Fruit fly (Drosophila melanogaster) whole organism, embryonic: ENCODE measurements around the gene Ssadh.

ENCODE experiments used
- CG10209 ChIP-seq: fragments of 200-800 bp; sonication (Bioruptor generic); optimal IDR thresholded peaks from 3 replicates; lab custom pipeline; 2017; ENCODE audit warnings: missing biosample characterization, mild to moderate bottlenecking, missing genetic modification characterization, missing genetic modification reagents
- CG16779 ChIP-seq: fragments of 200-800 bp; sonication (Bioruptor generic); IDR thresholded peaks from 2 replicates; pipeline ENCODE4 v1.3.6; 2022; ENCODE audit warnings: missing biosample characterization, missing genetic modification characterization
- CG16815 ChIP-seq: fragments of 200-800 bp; sonication (Bioruptor generic); optimal IDR thresholded peaks from 3 replicates; lab custom pipeline; 2017; ENCODE audit warnings: missing biosample characterization, mild to moderate bottlenecking, missing genetic modification characterization
- CG4282 ChIP-seq: fragments of 200-800 bp; sonication (Bioruptor generic); optimal IDR thresholded peaks from 2 replicates; lab custom pipeline; 2016; ENCODE audit warnings: missing biosample characterization, missing genetic modification characterization
- Nf-YA ChIP-seq: fragments of 200-800 bp; sonication (Bioruptor generic); IDR thresholded peaks from 2 replicates; pipeline ENCODE4 v1.3.6; 2022; ENCODE audit warnings: missing biosample characterization, missing genetic modification characterization
- Trl ChIP-seq, 3 experiments: fragments of >200 bp in 2 of 3; fragments of 200-800 bp in 1 of 3; sonication (Bioruptor generic) in 1 of 3; optimal IDR thresholded peaks; 2 replicates in 1 of 3; 3 replicates in 2 of 3; lab custom pipeline; 2016 to 2017; ENCODE audit warnings: missing biosample characterization in 1 of 3, missing genetic modification characterization in 1 of 3
- ash1 ChIP-seq: fragments of 200-800 bp; sonication (Bioruptor generic); optimal IDR thresholded peaks from 2 replicates; lab custom pipeline; 2018; ENCODE audit warnings: missing biosample characterization, mild to moderate bottlenecking, missing genetic modification characterization
- cad ChIP-seq: fragments of >200 bp; optimal IDR thresholded peaks from 2 replicates; lab custom pipeline; 2017; ENCODE audit warnings: missing biosample characterization, missing genetic modification characterization
- mam ChIP-seq: fragments of 200-800 bp; sonication (Bioruptor generic); optimal IDR thresholded peaks from 3 replicates; lab custom pipeline; 2016; ENCODE audit warnings: missing biosample characterization, missing genetic modification characterization
- psq ChIP-seq: fragments of 200-800 bp; sonication (Bioruptor generic); optimal IDR thresholded peaks from 2 replicates; lab custom pipeline; 2017; ENCODE audit warnings: missing biosample characterization, missing genetic modification characterization
- sr ChIP-seq: fragments of 200-800 bp; sonication (Bioruptor generic); IDR thresholded peaks from 3 replicates; pipeline ENCODE4 v1.3.6; 2022; ENCODE audit warnings: missing biosample characterization, missing genetic modification characterization
- tio ChIP-seq: fragments of 200-800 bp; sonication (Bioruptor generic); optimal IDR thresholded peaks from 2 replicates; lab custom pipeline; 2017; ENCODE audit warnings: missing biosample characterization, missing genetic modification characterization, inconsistent platforms
- ttk ChIP-seq: fragments of 200-800 bp; sonication (Bioruptor generic); IDR thresholded peaks from 2 replicates; pipeline ENCODE4 v2.1.2; 2022; ENCODE audit warnings: missing biosample characterization, missing genetic modification characterization

- TF ChIP-seq tio (GFP tag; lab: Kevin White, UChicago) (no peak), CG16815 (GFP tag; lab: Kevin White, UChicago) (no peak), CG16779 (GFP tag; lab: Robert Waterston, UW) (no peak), cad (peak; percentile 66), mam (GFP tag; lab: Kevin White, UChicago) (no peak), Nf-YA (GFP tag; lab: Robert Waterston, UW) (no peak), psq (no peak), CG10209 (GFP tag; lab: Kevin White, UChicago) (no peak), ash1 (GFP tag; lab: Kevin White, UChicago) (no peak), CG4282 (GFP tag; lab: Kevin White, UChicago) (no peak), ttk (GFP tag; lab: Robert Waterston, UW) (no peak), sr (GFP tag; lab: Robert Waterston, UW) (peak; percentile 97), Trl (optimal IDR thresholded peaks at IDR 0.05; lab: Kevin White, UChicago) (no peak), Trl (GFP tag; optimal IDR thresholded peaks at IDR 0.05; lab: Kevin White, UChicago) (peak; percentile 51)
Measured at dm6 chr3R:25647577-25648257, 21.0 kb upstream of the Ssadh start.
